Worm (Caenorhabditis elegans) whole organism, late embryonic: ENCODE measurements around the gene Y32G9A.2.

ENCODE experiments used
- C38D4.7 ChIP-seq: fragments of 200-800 bp; sonication (Bioruptor generic); optimal IDR thresholded peaks from 2 replicates; lab custom pipeline; 2018; ENCODE audit warnings: mild to moderate bottlenecking, missing genetic modification characterization, moderate library complexity, missing compliant biosample characterization
- K02D7.2 ChIP-seq: sonication (generic microtip); optimal IDR thresholded peaks from 2 replicates; lab custom pipeline; 2017; ENCODE audit warnings: mild to moderate bottlenecking, missing genetic modification characterization, missing compliant biosample characterization
- K09A11.1 ChIP-seq: sonication (generic microtip); optimal IDR thresholded peaks from 2 replicates; lab custom pipeline; 2017; ENCODE audit warnings: antibody characterized with exemption, mild to moderate bottlenecking, missing genetic modification characterization, missing compliant biosample characterization; ENCODE audit not compliant: insufficient read depth
- ahr-1 ChIP-seq: sonication (generic microtip); optimal IDR thresholded peaks from 2 replicates; lab custom pipeline; 2016; ENCODE audit warnings: missing genetic modification characterization, missing compliant biosample characterization
- ama-1 ChIP-seq: fragments of 150-350 bp; optimal IDR thresholded peaks from 2 replicates; lab custom pipeline; 2014
- ceh-14 ChIP-seq: sonication (generic microtip); optimal IDR thresholded peaks from 2 replicates; lab custom pipeline; 2016; ENCODE audit warnings: missing genotype, missing genetic modification characterization, missing compliant biosample characterization
- ceh-19 ChIP-seq: fragments of 200-800 bp; sonication (Bioruptor generic); optimal IDR thresholded peaks from 2 replicates; lab custom pipeline; 2018; ENCODE audit warnings: mild to moderate bottlenecking, missing genetic modification characterization, missing compliant biosample characterization
- ceh-2 ChIP-seq: sonication (generic microtip); optimal IDR thresholded peaks from 2 replicates; lab custom pipeline; 2016; ENCODE audit warnings: missing genotype, missing genetic modification characterization, missing compliant biosample characterization
- ceh-24 ChIP-seq: sonication (generic microtip); optimal IDR thresholded peaks from 2 replicates; lab custom pipeline; 2016; ENCODE audit warnings: mild to moderate bottlenecking, missing genetic modification characterization, missing compliant biosample characterization
- ceh-34 ChIP-seq: sonication (generic microtip); optimal IDR thresholded peaks from 2 replicates; lab custom pipeline; 2016; ENCODE audit warnings: mild to moderate bottlenecking, missing genetic modification characterization, missing compliant biosample characterization
- ceh-9 ChIP-seq: sonication (generic microtip); optimal IDR thresholded peaks from 2 replicates; lab custom pipeline; 2016; ENCODE audit warnings: mild to moderate bottlenecking, missing genetic modification characterization, inconsistent platforms, missing compliant biosample characterization
- dmd-4 ChIP-seq: sonication (generic microtip); optimal IDR thresholded peaks from 2 replicates; lab custom pipeline; 2016; ENCODE audit warnings: borderline replicate concordance, missing genetic modification characterization, missing compliant biosample characterization
- elt-2 ChIP-seq: sonication (generic microtip); optimal IDR thresholded peaks from 2 replicates; lab custom pipeline; 2016; ENCODE audit warnings: missing genetic modification reagents, missing genetic modification characterization, missing compliant biosample characterization
- elt-4 ChIP-seq: sonication (generic microtip); optimal IDR thresholded peaks from 2 replicates; lab custom pipeline; 2016; ENCODE audit warnings: missing genetic modification characterization, missing compliant biosample characterization
- ets-4 ChIP-seq: sonication (generic microtip); optimal IDR thresholded peaks from 2 replicates; lab custom pipeline; 2016; ENCODE audit warnings: missing genetic modification characterization, missing compliant biosample characterization
- eyg-1 ChIP-seq: sonication (generic microtip); optimal IDR thresholded peaks from 2 replicates; lab custom pipeline; 2016; ENCODE audit warnings: missing genotype, missing genetic modification characterization, missing compliant biosample characterization
- fax-1 ChIP-seq: sonication (generic microtip); optimal IDR thresholded peaks from 2 replicates; lab custom pipeline; 2016; ENCODE audit warnings: missing genotype, missing genetic modification characterization, missing compliant biosample characterization
- fkh-10 ChIP-seq: fragments of 150-350 bp; optimal IDR thresholded peaks from 2 replicates; lab custom pipeline; 2014; ENCODE audit warnings: missing biosample characterization, missing genetic modification reagents, missing genetic modification characterization
- hlh-13 ChIP-seq: fragments of 200-800 bp; sonication (Bioruptor generic); optimal IDR thresholded peaks from 2 replicates; lab custom pipeline; 2018; ENCODE audit warnings: mild to moderate bottlenecking, missing genetic modification characterization, missing compliant biosample characterization
- hlh-30 ChIP-seq: sonication (generic microtip); optimal IDR thresholded peaks from 2 replicates; lab custom pipeline; 2017; ENCODE audit warnings: antibody characterized with exemption, missing genetic modification characterization, missing compliant biosample characterization; ENCODE audit not compliant: insufficient read depth
- hlh-6 ChIP-seq: sonication (generic microtip); optimal IDR thresholded peaks from 2 replicates; lab custom pipeline; 2016; ENCODE audit warnings: missing genotype, missing genetic modification characterization, missing compliant biosample characterization
- lim-6 ChIP-seq: sonication (generic microtip); optimal IDR thresholded peaks from 2 replicates; lab custom pipeline; 2016; ENCODE audit warnings: missing genetic modification characterization, missing compliant biosample characterization
- madf-2 ChIP-seq: sonication (generic microtip); optimal IDR thresholded peaks from 2 replicates; lab custom pipeline; 2017; ENCODE audit warnings: missing genetic modification characterization, missing compliant biosample characterization
- nhr-232 ChIP-seq: sonication (generic microtip); optimal IDR thresholded peaks from 2 replicates; lab custom pipeline; 2016; ENCODE audit warnings: missing genetic modification characterization, missing compliant biosample characterization
- npax-4 ChIP-seq: sonication (generic microtip); optimal IDR thresholded peaks from 2 replicates; lab custom pipeline; 2016; ENCODE audit warnings: missing genetic modification characterization, missing compliant biosample characterization
- odd-2 ChIP-seq: sonication (generic microtip); optimal IDR thresholded peaks from 2 replicates; lab custom pipeline; 2017; ENCODE audit warnings: antibody characterized with exemption, mild to moderate bottlenecking, missing genetic modification characterization, missing compliant biosample characterization
- pha-4 ChIP-seq: fragments of 150-350 bp; optimal IDR thresholded peaks from 2 replicates; lab custom pipeline; 2018; ENCODE audit warnings: missing biosample characterization, missing genetic modification reagents, missing genetic modification characterization
- pqm-1 ChIP-seq: sonication (generic microtip); optimal IDR thresholded peaks from 2 replicates; lab custom pipeline; 2016; ENCODE audit warnings: missing genetic modification characterization, missing compliant biosample characterization
- sox-2 ChIP-seq: fragments of 200-800 bp; sonication (Bioruptor generic); IDR thresholded peaks from 2 replicates; pipeline ENCODE4 v1.3.6; 2022; ENCODE audit warnings: missing genetic modification reagents, missing genetic modification characterization, missing compliant biosample characterization
- sox-4 ChIP-seq: sonication (generic microtip); optimal IDR thresholded peaks from 2 replicates; lab custom pipeline; 2017; ENCODE audit warnings: mild to moderate bottlenecking, missing genetic modification characterization, inconsistent platforms, missing compliant biosample characterization
- tbx-2 ChIP-seq: sonication (generic microtip); optimal IDR thresholded peaks from 2 replicates; lab custom pipeline; 2016; ENCODE audit warnings: missing genetic modification characterization, missing compliant biosample characterization
- unc-55 ChIP-seq: sonication (generic microtip); optimal IDR thresholded peaks from 2 replicates; lab custom pipeline; 2017; ENCODE audit warnings: missing biosample characterization, missing genetic modification reagents, missing genetic modification characterization
- unc-86 ChIP-seq: sonication (generic microtip); optimal IDR thresholded peaks from 2 replicates; lab custom pipeline; 2016; ENCODE audit warnings: missing genetic modification characterization, missing compliant biosample characterization
- zip-5 ChIP-seq: sonication (generic microtip); optimal IDR thresholded peaks from 2 replicates; lab custom pipeline; 2016; ENCODE audit warnings: missing genetic modification characterization, missing compliant biosample characterization
- ztf-16 ChIP-seq: sonication (generic microtip); optimal IDR thresholded peaks from 2 replicates; lab custom pipeline; 2017; ENCODE audit warnings: missing genetic modification characterization, missing compliant biosample characterization

Y32G9A.2 gene

ce11 chrV:1911102-1911501 lies 7.2 kb upstream of the Y32G9A.2 start, which contains the start of gene Y32G9A.3:
Gene Y32G9A.3 (plus strand): TSS chrV:1911402.
- TF ChIP-seq lim-6 (no peak), hlh-13 (GFP tag; lab: Kevin White, UChicago) (no peak), ceh-2 (tag; lab: Kevin White, UChicago) (no peak), elt-4 (tag; lab: Kevin White, UChicago) (no peak), ztf-16 (tag; lab: Kevin White, UChicago) (no peak), hlh-6 (tag; lab: Kevin White, UChicago) (no peak), hlh-30 (no peak), C38D4.7 (no peak), K09A11.1 (no peak), unc-55 (no peak), npax-4 (tag; lab: Kevin White, UChicago) (no peak), ceh-9 (tag; lab: Kevin White, UChicago) (no peak), madf-2 (tag; lab: Kevin White, UChicago) (no peak), unc-86 (tag; lab: Kevin White, UChicago) (no peak), fax-1 (tag; lab: Kevin White, UChicago) (no peak), ceh-24 (tag; lab: Kevin White, UChicago) (no peak)

- TF ChIP-seq eyg-1 (tag; lab: Kevin White, UChicago): no peak
- no peak for TF ChIP-seq unc-86 (tag; lab: Kevin White, UChicago)
- no peak for TF ChIP-seq elt-2 (tag; lab: Kevin White, UChicago)
- no peak for TF ChIP-seq ceh-19 (GFP tag; lab: Kevin White, UChicago)
- TF ChIP-seq fkh-10 (GFP tag; lab: Kevin White, UChicago): no peak
- TF ChIP-seq ceh-9 (tag; lab: Kevin White, UChicago): no peak
- TF ChIP-seq sox-2 (GFP tag; lab: Robert Waterston, UW): no peak
- TF ChIP-seq ets-4: no peak
- TF ChIP-seq tbx-2 (tag; lab: Kevin White, UChicago): no peak
- TF ChIP-seq ceh-14 (tag; lab: Kevin White, UChicago): no peak
- no peak for TF ChIP-seq ama-1 (lab: Kevin White, UChicago)
- no peak for TF ChIP-seq pha-4 (tag; lab: Kevin White, UChicago)
These were observed 1.8 kb downstream of the Y32G9A.2 start, which contains the start of gene Y32G9A.12 for ce11 chrV:1920105-1920504. Gene Y32G9A.12 (minus strand): TSS chrV:1920205.

ce11 chrV:1921321-1921720 lies 3.0 kb downstream of the Y32G9A.2 start, which contains the start of gene gst-37:
Gene gst-37 (plus strand): TSS chrV:1921621.
- no peak for TF ChIP-seq ahr-1
- TF ChIP-seq odd-2: no peak
- TF ChIP-seq hlh-13 (GFP tag; lab: Kevin White, UChicago): no peak
- no peak for TF ChIP-seq fkh-10 (GFP tag; lab: Kevin White, UChicago)
- no peak for TF ChIP-seq ceh-34 (tag; lab: Kevin White, UChicago)
- no peak for TF ChIP-seq dmd-4 (tag; lab: Kevin White, UChicago)
- TF ChIP-seq sox-4 (tag; lab: Kevin White, UChicago): no peak
- TF ChIP-seq nhr-232 (tag; lab: Kevin White, UChicago): no peak

- TF ChIP-seq ceh-14 (tag; lab: Kevin White, UChicago): no peak
- no peak for TF ChIP-seq K09A11.1
- no peak for TF ChIP-seq hlh-6 (tag; lab: Kevin White, UChicago)
- TF ChIP-seq tbx-2 (tag; lab: Kevin White, UChicago): no peak
- no peak for TF ChIP-seq K02D7.2 (tag; lab: Kevin White, UChicago)
- TF ChIP-seq pqm-1 (tag; lab: Kevin White, UChicago): no peak
- no peak for TF ChIP-seq zip-5 (tag; lab: Kevin White, UChicago)
- TF ChIP-seq elt-4 (tag; lab: Kevin White, UChicago): no peak
These were observed 7.2 kb downstream of the Y32G9A.2 start, which contains the start of gene T06A1.1 for ce11 chrV:1925487-1925886. Gene T06A1.1 (minus strand): TSS chrV:1925587.
